Worm (Caenorhabditis elegans) whole organism, L4 larva: ENCODE results near the gene rhy-1.

ENCODE experiments used
- D1046.2 ChIP-seq: fragments of 200-800 bp; sonication (Bioruptor generic); IDR thresholded peaks from 2 replicates; pipeline ENCODE4 v1.3.6; 2022; ENCODE audit warnings: missing genetic modification characterization, missing compliant biosample characterization
- F10B5.3 ChIP-seq: sonication (generic microtip); optimal IDR thresholded peaks from 2 replicates; lab custom pipeline; 2016; ENCODE audit warnings: mild to moderate bottlenecking, missing genetic modification characterization, missing compliant biosample characterization
- F26F4.8 ChIP-seq: fragments of 200-800 bp; sonication (Bioruptor generic); conservative IDR thresholded peaks from 2 replicates; pipeline ENCODE4 v1.3.6; 2022; ENCODE audit warnings: missing genetic modification characterization, missing compliant biosample characterization
- F49E8.2 ChIP-seq: sonication (generic microtip); optimal IDR thresholded peaks from 2 replicates; lab custom pipeline; 2016; ENCODE audit warnings: missing compliant biosample characterization, mild to moderate bottlenecking, missing genetic modification characterization, borderline replicate concordance
- T20F7.1 ChIP-seq: fragments of 200-800 bp; sonication (Bioruptor generic); optimal IDR thresholded peaks from 2 replicates; lab custom pipeline; 2018; ENCODE audit warnings: mild to moderate bottlenecking, missing genetic modification characterization, missing compliant biosample characterization
- T26A8.4 ChIP-seq: fragments of 200-800 bp; sonication (Bioruptor generic); IDR thresholded peaks from 2 replicates; pipeline ENCODE4 v1.3.6; 2022; ENCODE audit warnings: missing genetic modification characterization, missing compliant biosample characterization
- Y105C5A.15 ChIP-seq: fragments of 200-800 bp; sonication (Bioruptor generic); IDR thresholded peaks from 2 replicates; pipeline ENCODE4 v1.3.6; 2022; ENCODE audit warnings: missing genetic modification characterization, missing compliant biosample characterization
- Y48G9A.11 ChIP-seq: fragments of 200-800 bp; sonication (Bioruptor generic); IDR thresholded peaks from 2 replicates; pipeline ENCODE4 v1.3.6; 2022; ENCODE audit warnings: missing genetic modification reagents, missing genetic modification characterization, missing compliant biosample characterization
- Y5F2A.4 ChIP-seq: fragments of 200-800 bp; sonication (Bioruptor generic); optimal IDR thresholded peaks from 2 replicates; lab custom pipeline; 2018; ENCODE audit warnings: mild to moderate bottlenecking, missing genetic modification characterization, missing compliant biosample characterization
- Y75B8A.6 ChIP-seq: fragments of 200-800 bp; sonication (Bioruptor generic); IDR thresholded peaks from 2 replicates; pipeline ENCODE4 v1.3.6; 2022; ENCODE audit warnings: missing genetic modification reagents, missing genetic modification characterization, missing compliant biosample characterization
- ZK337.2 ChIP-seq: fragments of 200-800 bp; sonication (Bioruptor generic); IDR thresholded peaks from 2 replicates; pipeline ENCODE4 v1.3.6; 2022; ENCODE audit warnings: missing genetic modification reagents, missing genetic modification characterization, missing compliant biosample characterization
- aha-1 ChIP-seq: fragments of 150-350 bp; peaks from one replicate; lab custom pipeline; 2014; ENCODE audit warnings: missing biosample characterization, missing genetic modification characterization
- aly-2 ChIP-seq: sonication (generic microtip); optimal IDR thresholded peaks from 2 replicates; lab custom pipeline; 2018; ENCODE audit warnings: missing biosample characterization, missing genetic modification characterization
- ceh-32 ChIP-seq: sonication (generic microtip); optimal IDR thresholded peaks from 2 replicates; lab custom pipeline; 2016; ENCODE audit warnings: mild to moderate bottlenecking, missing genetic modification characterization, missing compliant biosample characterization; ENCODE audit not compliant: poor library complexity
- ceh-44 ChIP-seq: fragments of 200-800 bp; sonication (Bioruptor generic); IDR thresholded peaks from 2 replicates; pipeline ENCODE4 v1.3.6; 2022; ENCODE audit warnings: missing genetic modification reagents, missing genetic modification characterization, missing compliant biosample characterization
- ceh-62 ChIP-seq: sonication (generic microtip); optimal IDR thresholded peaks from 2 replicates; lab custom pipeline; 2017; ENCODE audit warnings: missing biosample characterization, missing genetic modification characterization
- ces-1 ChIP-seq: fragments of 150-350 bp; sonication (generic microtip); optimal IDR thresholded peaks from 4 replicates; lab custom pipeline; 2014; ENCODE audit warnings: missing biosample characterization, missing genetic modification reagents, missing genetic modification characterization
- cey-2 ChIP-seq: sonication (generic microtip); optimal IDR thresholded peaks from 3 replicates; lab custom pipeline; 2017; ENCODE audit warnings: missing genetic modification characterization, mild to moderate bottlenecking, missing compliant biosample characterization, antibody characterized with exemption, borderline replicate concordance; ENCODE audit not compliant: insufficient read depth
- daf-16 ChIP-seq, 3 experiments: sonication (generic microtip); optimal IDR thresholded peaks; 2 replicates each; lab custom pipeline; 2016 to 2017; ENCODE audit warnings: missing genetic modification characterization in 3 of 3, missing genetic modification reagents in 3 of 3, mild to moderate bottlenecking in 2 of 3, missing compliant biosample characterization in 2 of 3, missing biosample characterization in 1 of 3, moderate library complexity in 1 of 3
- daf-19 ChIP-seq: fragments of 200-800 bp; sonication (Bioruptor generic); conservative IDR thresholded peaks from 2 replicates; pipeline ENCODE4 v1.3.6; 2022; ENCODE audit warnings: missing genetic modification characterization, missing compliant biosample characterization
- duxl-1 ChIP-seq: sonication (generic microtip); optimal IDR thresholded peaks from 2 replicates; lab custom pipeline; 2016; ENCODE audit warnings: mild to moderate bottlenecking, missing genetic modification characterization, moderate library complexity, missing compliant biosample characterization; ENCODE audit not compliant: poor library complexity
- egl-27 ChIP-seq: sonication (generic microtip); optimal IDR thresholded peaks from 3 replicates; lab custom pipeline; 2017; ENCODE audit warnings: missing biosample characterization, missing genetic modification reagents, missing genetic modification characterization
- fkh-10 ChIP-seq: fragments of 150-350 bp; optimal IDR thresholded peaks from 2 replicates; lab custom pipeline; 2014; ENCODE audit warnings: missing biosample characterization, missing genetic modification reagents, missing genetic modification characterization
- fos-1 ChIP-seq: fragments of 150-350 bp; optimal IDR thresholded peaks from 2 replicates; lab custom pipeline; 2014; ENCODE audit warnings: missing biosample characterization, missing genetic modification characterization
- hmg-1.1 ChIP-seq: fragments of 200-800 bp; sonication (Bioruptor generic); IDR thresholded peaks from 2 replicates; pipeline ENCODE4 v1.3.6; 2022; ENCODE audit warnings: missing genetic modification reagents, missing genetic modification characterization, missing compliant biosample characterization
- jun-1 ChIP-seq: fragments of 150-350 bp; optimal IDR thresholded peaks from 2 replicates; lab custom pipeline; 2014; ENCODE audit warnings: missing biosample characterization, missing genetic modification reagents, missing genetic modification characterization
- lim-7 ChIP-seq: fragments of 200-800 bp; sonication (Bioruptor generic); IDR thresholded peaks from 2 replicates; pipeline ENCODE4 v1.3.6; 2022; ENCODE audit warnings: missing genetic modification characterization, missing compliant biosample characterization
- lin-38 ChIP-seq: fragments of 200-800 bp; sonication (Bioruptor generic); IDR thresholded peaks from 2 replicates; pipeline ENCODE4 v1.3.6; 2022; ENCODE audit warnings: missing genetic modification reagents, missing genetic modification characterization, missing compliant biosample characterization
- lin-39 ChIP-seq: fragments of 150-350 bp; optimal IDR thresholded peaks from 2 replicates; lab custom pipeline; 2014; ENCODE audit warnings: missing biosample characterization, missing genetic modification reagents, missing genetic modification characterization
- lsy-2 ChIP-seq, 2 experiments: fragments of 150-350 bp in 1 of 2; sonication (generic microtip) in 1 of 2; optimal IDR thresholded peaks; 2 replicates each; lab custom pipeline; 2014 to 2017; ENCODE audit warnings: missing biosample characterization in 2 of 2, missing genetic modification characterization in 2 of 2
- madf-9 ChIP-seq: fragments of 200-800 bp; sonication (Bioruptor generic); conservative IDR thresholded peaks from 2 replicates; pipeline ENCODE4 v1.3.6; 2022; ENCODE audit warnings: missing genetic modification reagents, missing genetic modification characterization, missing compliant biosample characterization
- mdl-1 ChIP-seq, 2 experiments: fragments of 150-350 bp in 1 of 2; sonication (generic microtip) in 1 of 2; optimal IDR thresholded peaks; 2 replicates each; lab custom pipeline; 2014 to 2017; ENCODE audit warnings: missing biosample characterization in 2 of 2, missing genetic modification characterization in 2 of 2
- mes-2 ChIP-seq: sonication (generic microtip); optimal IDR thresholded peaks from 2 replicates; lab custom pipeline; 2016; ENCODE audit warnings: missing genotype, mild to moderate bottlenecking, missing genetic modification characterization, missing compliant biosample characterization; ENCODE audit not compliant: poor library complexity, severe bottlenecking
- mxl-3 ChIP-seq: fragments of 200-800 bp; sonication (Bioruptor generic); optimal IDR thresholded peaks from 2 replicates; lab custom pipeline; 2018; ENCODE audit warnings: mild to moderate bottlenecking, missing genetic modification characterization, missing compliant biosample characterization
- nhr-10 ChIP-seq: fragments of 150-350 bp; optimal IDR thresholded peaks from 2 replicates; lab custom pipeline; 2014; ENCODE audit warnings: missing biosample characterization, missing genetic modification characterization
- nhr-111 ChIP-seq: fragments of 200-800 bp; sonication (Bioruptor generic); optimal IDR thresholded peaks from 2 replicates; lab custom pipeline; 2018; ENCODE audit warnings: mild to moderate bottlenecking, missing genetic modification characterization, missing compliant biosample characterization
- nhr-237 ChIP-seq: sonication (generic microtip); optimal IDR thresholded peaks from 2 replicates; lab custom pipeline; 2017; ENCODE audit warnings: missing biosample characterization, missing genetic modification characterization
- nhr-28 ChIP-seq: fragments of 150-350 bp; optimal IDR thresholded peaks from 2 replicates; lab custom pipeline; 2014; ENCODE audit warnings: missing biosample characterization, missing genetic modification characterization
- nhr-41 ChIP-seq: fragments of 200-800 bp; sonication (Bioruptor generic); IDR thresholded peaks from 2 replicates; pipeline ENCODE4 v1.3.6; 2022; ENCODE audit warnings: missing genetic modification reagents, missing genetic modification characterization, missing compliant biosample characterization
- nhr-42 ChIP-seq: fragments of 200-800 bp; sonication (Bioruptor generic); IDR thresholded peaks from 2 replicates; pipeline ENCODE4 v1.3.6; 2022; ENCODE audit warnings: missing genetic modification characterization, missing compliant biosample characterization
- pha-4 ChIP-seq, 2 experiments: fragments of 150-350 bp in 1 of 2; fragments of 200-800 bp in 1 of 2; sonication (Bioruptor generic) in 1 of 2; IDR thresholded peaks in 1 of 2; optimal IDR thresholded peaks in 1 of 2; 2 replicates each; pipeline versions ENCODE4 v1.3.6 to Lab custom; 2014 to 2022; ENCODE audit warnings: missing genetic modification characterization in 2 of 2, missing genetic modification reagents in 2 of 2, missing biosample characterization in 1 of 2, missing compliant biosample characterization in 1 of 2
- pqm-1 ChIP-seq: sonication (generic microtip); optimal IDR thresholded peaks from 2 replicates; lab custom pipeline; 2017; ENCODE audit warnings: missing biosample characterization, missing genetic modification characterization
- saeg-2 ChIP-seq: fragments of 200-800 bp; sonication (Bioruptor generic); IDR thresholded peaks from 2 replicates; pipeline ENCODE4 v1.3.6; 2022; ENCODE audit warnings: missing genetic modification reagents, missing genetic modification characterization, missing compliant biosample characterization
- sdz-12 ChIP-seq: fragments of 200-800 bp; sonication (Bioruptor generic); optimal IDR thresholded peaks from 2 replicates; lab custom pipeline; 2018; ENCODE audit warnings: mild to moderate bottlenecking, missing genetic modification characterization, missing compliant biosample characterization
- skn-1 ChIP-seq: fragments of 150-350 bp; optimal IDR thresholded peaks from 2 replicates; lab custom pipeline; 2014; ENCODE audit warnings: missing biosample characterization, missing genetic modification characterization
- snpc-1.2 ChIP-seq: fragments of 200-800 bp; sonication (Bioruptor generic); IDR thresholded peaks from 2 replicates; pipeline ENCODE4 v1.3.6; 2022; ENCODE audit warnings: missing genetic modification reagents, missing genetic modification characterization, missing compliant biosample characterization
- spr-3 ChIP-seq: fragments of 200-800 bp; sonication (Bioruptor generic); optimal IDR thresholded peaks from 2 replicates; lab custom pipeline; 2018; ENCODE audit warnings: mild to moderate bottlenecking, missing genetic modification characterization, missing compliant biosample characterization
- zip-11 ChIP-seq: fragments of 200-800 bp; sonication (Bioruptor generic); IDR thresholded peaks from 2 replicates; pipeline ENCODE4 v1.3.6; 2022; ENCODE audit warnings: missing genetic modification characterization, missing compliant biosample characterization
- zip-2 ChIP-seq: fragments of 150-350 bp; optimal IDR thresholded peaks from 2 replicates; lab custom pipeline; 2014; ENCODE audit warnings: missing biosample characterization, missing genetic modification characterization
- ztf-11 ChIP-seq: fragments of 150-350 bp; optimal IDR thresholded peaks from 2 replicates; lab custom pipeline; 2014; ENCODE audit warnings: missing biosample characterization, missing genetic modification characterization

The rhy-1 gene

DNA sequence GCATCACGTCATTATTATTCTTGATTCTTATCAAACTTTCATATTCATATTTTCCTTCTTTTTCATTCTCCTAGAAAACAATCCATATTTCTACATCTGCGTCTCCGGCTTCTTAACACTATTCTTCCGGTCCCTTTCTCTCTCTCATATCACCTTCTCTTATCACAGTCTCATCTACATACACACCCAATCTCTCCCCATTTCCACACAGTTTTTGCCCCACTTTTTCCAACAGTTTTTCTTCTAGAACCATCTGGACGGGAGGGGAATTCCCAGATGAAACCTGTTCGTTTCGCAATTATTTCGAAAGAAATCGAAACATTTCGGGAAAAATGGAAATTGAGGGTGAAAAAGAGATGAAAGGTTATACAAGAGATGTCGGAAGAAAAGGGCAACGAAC lies 33.0 kb upstream of the rhy-1 start (continued):
- TF ChIP-seq mxl-3: peak; percentile 64
- no peak for TF ChIP-seq snpc-1.2 (GFP tag; lab: Robert Waterston, UW)
- TF ChIP-seq hmg-1.1 (GFP tag; lab: Robert Waterston, UW): 0 out of 2 replicates have a peak, but pooled peaks have one; percentile 21
- TF ChIP-seq saeg-2: no peak
- no peak for TF ChIP-seq fos-1 (tag; lab: Kevin White, UChicago)
- TF ChIP-seq D1046.2 (GFP tag; lab: Robert Waterston, UW): no peak
- no peak for TF ChIP-seq daf-16 (GFP tag; optimal IDR thresholded peaks at IDR 0.05; lab: Kevin White, UChicago)
- peak; percentile 85 for TF ChIP-seq daf-16 (tag; optimal IDR thresholded peaks at IDR 0.05; lab: Kevin White, UChicago)
- no peak for TF ChIP-seq Y105C5A.15 (GFP tag; lab: Robert Waterston, UW)
- no peak for TF ChIP-seq nhr-111 (GFP tag; lab: Kevin White, UChicago)
- TF ChIP-seq sdz-12: no peak
- peak; percentile 19 for TF ChIP-seq mes-2 (tag; lab: Kevin White, UChicago)
- TF ChIP-seq cey-2 (tag; lab: Kevin White, UChicago): peak; percentile 65
- no peak for TF ChIP-seq aha-1 (tag; lab: Kevin White, UChicago)
- TF ChIP-seq nhr-10 (tag; lab: Kevin White, UChicago): peak; percentile 42
- no peak for TF ChIP-seq F10B5.3 (tag; lab: Kevin White, UChicago)
- no peak for TF ChIP-seq ceh-32 (tag; lab: Kevin White, UChicago)
- TF ChIP-seq ceh-62 (tag; lab: Kevin White, UChicago): no peak
- no peak for TF ChIP-seq daf-19 (GFP tag; lab: Robert Waterston, UW)
- TF ChIP-seq zip-11: no peak
- TF ChIP-seq lin-39: no peak
- no peak for TF ChIP-seq pha-4 (GFP tag; IDR thresholded peaks at IDR 0.05; lab: Robert Waterston, UW)
- TF ChIP-seq pha-4 (tag; optimal IDR thresholded peaks at IDR 0.05; lab: Kevin White, UChicago): no peak
- TF ChIP-seq aly-2 (tag; lab: Kevin White, UChicago): no peak
- no peak for TF ChIP-seq jun-1 (tag; lab: Kevin White, UChicago)
- TF ChIP-seq F49E8.2 (tag; lab: Kevin White, UChicago): no peak
- TF ChIP-seq duxl-1 (tag; lab: Kevin White, UChicago): no peak
- TF ChIP-seq madf-9: no peak
- TF ChIP-seq nhr-237: no peak
- peak; percentile 21 to 36 for TF ChIP-seq mdl-1 (tag; optimal IDR thresholded peaks at IDR 0.05; lab: Kevin White, UChicago)
- no peak for TF ChIP-seq lim-7
- no peak for TF ChIP-seq egl-27 (tag; lab: Kevin White, UChicago)
- peak; percentile 86 for TF ChIP-seq nhr-28
- 0 out of 2 replicates have a peak, but pooled peaks have one; percentile 6 for TF ChIP-seq nhr-41 (GFP tag; lab: Robert Waterston, UW)
- TF ChIP-seq T20F7.1 (GFP tag; lab: Kevin White, UChicago): peak; percentile 20
- TF ChIP-seq ceh-44: no peak
- no peak for TF ChIP-seq fkh-10
- TF ChIP-seq Y75B8A.6 (GFP tag; lab: Robert Waterston, UW): 0 out of 2 replicates have a peak, but pooled peaks have one; percentile 13
- no peak for TF ChIP-seq nhr-42 (GFP tag; lab: Robert Waterston, UW)
- peak; percentile 44 to 68 for TF ChIP-seq lsy-2 (tag; optimal IDR thresholded peaks at IDR 0.05; lab: Kevin White, UChicago)
- TF ChIP-seq lin-38 (GFP tag; lab: Robert Waterston, UW): peak; percentile 26; the same call in 1 of the 2 replicates
- TF ChIP-seq Y5F2A.4 (GFP tag; lab: Kevin White, UChicago): no peak
- no peak for TF ChIP-seq ztf-11 (tag; lab: Kevin White, UChicago)
- TF ChIP-seq ces-1: no peak
- no peak for TF ChIP-seq spr-3 (GFP tag; lab: Kevin White, UChicago)
- no peak for TF ChIP-seq skn-1 (tag; lab: Kevin White, UChicago)
- TF ChIP-seq Y48G9A.11: no peak
- no peak for TF ChIP-seq ZK337.2
- TF ChIP-seq zip-2 (tag; lab: Kevin White, UChicago): peak; percentile 38
- TF ChIP-seq T26A8.4 (GFP tag; lab: Robert Waterston, UW): peak; percentile 34; the same call in 1 of the 2 replicates
- TF ChIP-seq pqm-1 (tag; lab: Kevin White, UChicago): peak; percentile 82
- no peak for TF ChIP-seq F26F4.8
